Worm (Caenorhabditis elegans) whole organism, late embryonic: ENCODE measurements around the gene F35F10.1.

Experiments
- ama-1 ChIP-seq: fragments of 150-350 bp; optimal IDR thresholded peaks from 2 replicates; lab custom pipeline; 2014
- ceh-31 ChIP-seq: sonication (generic microtip); optimal IDR thresholded peaks from 2 replicates; lab custom pipeline; 2016; ENCODE audit warnings: missing genetic modification characterization, missing compliant biosample characterization
- ceh-9 ChIP-seq: sonication (generic microtip); optimal IDR thresholded peaks from 2 replicates; lab custom pipeline; 2016; ENCODE audit warnings: mild to moderate bottlenecking, missing genetic modification characterization, inconsistent platforms, missing compliant biosample characterization
- elt-4 ChIP-seq: sonication (generic microtip); optimal IDR thresholded peaks from 2 replicates; lab custom pipeline; 2016; ENCODE audit warnings: missing genetic modification characterization, missing compliant biosample characterization
- nhr-11 ChIP-seq: fragments of 150-350 bp; optimal IDR thresholded peaks from 2 replicates; lab custom pipeline; 2014; ENCODE audit warnings: missing biosample characterization, missing genetic modification characterization
- pqm-1 ChIP-seq: sonication (generic microtip); optimal IDR thresholded peaks from 2 replicates; lab custom pipeline; 2016; ENCODE audit warnings: missing genetic modification characterization, missing compliant biosample characterization
- pros-1 ChIP-seq: fragments of 150-350 bp; optimal IDR thresholded peaks from 2 replicates; lab custom pipeline; 2014; ENCODE audit warnings: missing biosample characterization, missing genetic modification reagents, missing genetic modification characterization
- sdc-2 ChIP-seq: sonication (generic microtip); optimal IDR thresholded peaks from 2 replicates; lab custom pipeline; 2016; ENCODE audit warnings: missing genotype, missing genetic modification characterization, missing compliant biosample characterization
- tbx-7 ChIP-seq: sonication (generic microtip); optimal IDR thresholded peaks from 2 replicates; lab custom pipeline; 2016; ENCODE audit warnings: missing genotype, missing genetic modification characterization, missing compliant biosample characterization

ce11 chrV:3357106-3357505, 41.0 kb downstream of the F35F10.1 start, which contains the start of gene scrm-3:
- TF ChIP-seq sdc-2 (no peak), ceh-31 (no peak), elt-4 (tag; lab: Kevin White, UChicago) (no peak), pros-1 (tag; lab: Kevin White, UChicago) (no peak), ceh-9 (tag; lab: Kevin White, UChicago) (no peak), pqm-1 (tag; lab: Kevin White, UChicago) (no peak), tbx-7 (no peak), nhr-11 (no peak), ama-1 (lab: Kevin White, UChicago) (no peak)
